Fruit fly (Drosophila melanogaster): ENCODE measurements around the gene CG14050.

The CG14050 gene

dm6 chrX:2300293-2301068, 25.5 kb downstream of the CG14050 start (continued):
- TF ChIP-seq hkb (optimal IDR thresholded peaks at IDR 0.05) (no peak), hkb (GFP tag; IDR thresholded peaks at IDR 0.05) (peak; percentile 98), H15 (GFP tag; IDR thresholded peaks at IDR 0.05) (peak; percentile 96), CG10959 (GFP tag; IDR thresholded peaks at IDR 0.05) (peak; percentile 90), CG4820 (GFP tag; optimal IDR thresholded peaks at IDR 0.05) (peak; percentile 89), CG15601 (tag; optimal IDR thresholded peaks at IDR 0.05) (peak; percentile 91), B-H2 (GFP tag; optimal IDR thresholded peaks at IDR 0.05) (peak; percentile 19), CG11093 (GFP tag; IDR thresholded peaks at IDR 0.05) (peak; percentile 96), CG6689 (GFP tag; IDR thresholded peaks at IDR 0.05) (peak; percentile 97), Tbp (GFP tag; optimal IDR thresholded peaks at IDR 0.05) (no peak), kay (GFP tag; optimal IDR thresholded peaks at IDR 0.05) (peak; percentile 84), CG15696 (tag; optimal IDR thresholded peaks at IDR 0.05) (peak; percentile 59)

dm6 chrX:2298708-2299370, 27.2 kb downstream of the CG14050 start:
- TF ChIP-seq Nf-YB (GFP tag; optimal IDR thresholded peaks at IDR 0.05) (peak; percentile 75), CG12744 (GFP tag; optimal IDR thresholded peaks at IDR 0.05) (peak; percentile 49), CG3065 (GFP tag; optimal IDR thresholded peaks at IDR 0.05) (peak; percentile 65), Gsc (GFP tag; IDR thresholded peaks at IDR 0.05) (no peak), bcd (GFP tag; optimal IDR thresholded peaks at IDR 0.05) (peak; percentile 58), CG1233 (GFP tag; optimal IDR thresholded peaks at IDR 0.05) (peak; percentile 60), GATAe (GFP tag; conservative IDR thresholded peaks at IDR 0.05) (no peak), CG4404 (GFP tag; IDR thresholded peaks at IDR 0.05) (peak; percentile 61), Oaz (GFP tag; IDR thresholded peaks at IDR 0.05) (0 out of 2 replicates have a peak, but pooled peaks have one; percentile 12), CG12299 (tag; optimal IDR thresholded peaks at IDR 0.05) (peak; percentile 44), gro (GFP tag; optimal IDR thresholded peaks at IDR 0.05) (peak; percentile 12), wdn (GFP tag; IDR thresholded peaks at IDR 0.05) (no peak), dati (GFP tag; IDR thresholded peaks at IDR 0.05) (peak; percentile 47; the same call in 1 of the 2 replicates), Xbp1 (GFP tag; optimal IDR thresholded peaks at IDR 0.05) (peak; percentile 80), mam (GFP tag; optimal IDR thresholded peaks at IDR 0.05) (peak; percentile 61), her (GFP tag; optimal IDR thresholded peaks at IDR 0.05) (peak; percentile 81), lola (GFP tag; optimal IDR thresholded peaks at IDR 0.05) (peak in 1 of 3 experiments; percentile 87), Sry-β (GFP tag; optimal IDR thresholded peaks at IDR 0.05) (peak; percentile 26), sisA (GFP tag; IDR thresholded peaks at IDR 0.05) (peak; percentile 67), vvl (GFP tag; IDR thresholded peaks at IDR 0.05) (peak; percentile 94), HLH54F (GFP tag; optimal IDR thresholded peaks at IDR 0.05) (peak; percentile 54), dm (GFP tag; optimal IDR thresholded peaks at IDR 0.05) (peak; percentile 61), CG15696 (tag; optimal IDR thresholded peaks at IDR 0.05) (peak; percentile 75), Mes4 (GFP tag; optimal IDR thresholded peaks at IDR 0.05) (peak; percentile 88), slp2 (GFP tag; optimal IDR thresholded peaks at IDR 0.05) (peak; percentile 59), CG10565 (GFP tag; optimal IDR thresholded peaks at IDR 0.05) (no peak), CG7745 (tag; optimal IDR thresholded peaks at IDR 0.05) (peak; percentile 62), ci (GFP tag; IDR thresholded peaks at IDR 0.05) (peak; percentile 98), croc (GFP tag; conservative IDR thresholded peaks at IDR 0.05) (peak; percentile 75), sc (optimal IDR thresholded peaks at IDR 0.05) (no peak), sc (GFP tag; optimal IDR thresholded peaks at IDR 0.05) (peak; percentile 75), CG5180 (GFP tag; optimal IDR thresholded peaks at IDR 0.05) (peak; percentile 59), eyg (GFP tag; optimal IDR thresholded peaks at IDR 0.05) (peak; percentile 53), zen2 (GFP tag; IDR thresholded peaks at IDR 0.05; ENCODE audit: partially characterized antibody) (no peak), CG31441 (GFP tag; IDR thresholded peaks at IDR 0.05) (peak; percentile 89), CG13775 (GFP tag; optimal IDR thresholded peaks at IDR 0.05) (peak; percentile 70), chn (GFP tag; optimal IDR thresholded peaks at IDR 0.05) (peak; percentile 80), ara (GFP tag; IDR thresholded peaks at IDR 0.05) (peak; percentile 95)
